Worm (Caenorhabditis elegans): Measurements from ENCODE around the gene B0280.7.

B0280.7 gene

ce11 chrIII:7096481-7096880, 15.2 kb downstream of the B0280.7 start:
- TF ChIP-seq ceh-36 (tag; optimal IDR thresholded peaks at IDR 0.05) (no peak), B0310.2 (tag; optimal IDR thresholded peaks at IDR 0.05) (no peak), ama-1 (optimal IDR thresholded peaks at IDR 0.05) (no peak), F13C5.2 (tag; optimal IDR thresholded peaks at IDR 0.05) (no peak), tbx-11 (GFP tag; IDR thresholded peaks at IDR 0.05) (no peak), hnd-1 (tag; optimal IDR thresholded peaks at IDR 0.05) (no peak), tbx-37 (GFP tag; conservative IDR thresholded peaks at IDR 0.05) (no peak), sea-1 (GFP tag; conservative IDR thresholded peaks at IDR 0.05) (no peak), tra-4 (tag; optimal IDR thresholded peaks at IDR 0.05) (no peak), hmbx-1 (tag; optimal IDR thresholded peaks at IDR 0.05) (no peak), pes-1 (GFP tag; IDR thresholded peaks at IDR 0.05) (no peak), ets-7 (tag; optimal IDR thresholded peaks at IDR 0.05) (no peak), flt-1 (GFP tag; IDR thresholded peaks at IDR 0.05) (no peak), aly-1 (tag; optimal IDR thresholded peaks at IDR 0.05) (no peak), scrt-1 (GFP tag; IDR thresholded peaks at IDR 0.05) (no peak), hmg-4 (GFP tag; optimal IDR thresholded peaks at IDR 0.05) (no peak)

- no peak for TF ChIP-seq hnd-1 (tag; optimal IDR thresholded peaks at IDR 0.05)
- TF ChIP-seq ceh-13 (GFP tag; optimal IDR thresholded peaks at IDR 0.05), result no peak
- TF ChIP-seq tbx-37 (GFP tag; conservative IDR thresholded peaks at IDR 0.05), result no peak
- TF ChIP-seq pes-1 (GFP tag; IDR thresholded peaks at IDR 0.05), result no peak
- no peak for TF ChIP-seq ama-1 (optimal IDR thresholded peaks at IDR 0.05)
- TF ChIP-seq aly-1 (tag; optimal IDR thresholded peaks at IDR 0.05), result no peak
- TF ChIP-seq hmg-4 (GFP tag; optimal IDR thresholded peaks at IDR 0.05), result no peak
- TF ChIP-seq sea-1 (GFP tag; conservative IDR thresholded peaks at IDR 0.05), result no peak
- no peak for TF ChIP-seq B0310.2 (tag; optimal IDR thresholded peaks at IDR 0.05)
Observed at ce11 chrIII:7095156-7095555, 16.5 kb downstream of the B0280.7 start, which contains the start of gene nhr-9. nhr-9 (plus strand) TSS chrIII:7095462.

DNA sequence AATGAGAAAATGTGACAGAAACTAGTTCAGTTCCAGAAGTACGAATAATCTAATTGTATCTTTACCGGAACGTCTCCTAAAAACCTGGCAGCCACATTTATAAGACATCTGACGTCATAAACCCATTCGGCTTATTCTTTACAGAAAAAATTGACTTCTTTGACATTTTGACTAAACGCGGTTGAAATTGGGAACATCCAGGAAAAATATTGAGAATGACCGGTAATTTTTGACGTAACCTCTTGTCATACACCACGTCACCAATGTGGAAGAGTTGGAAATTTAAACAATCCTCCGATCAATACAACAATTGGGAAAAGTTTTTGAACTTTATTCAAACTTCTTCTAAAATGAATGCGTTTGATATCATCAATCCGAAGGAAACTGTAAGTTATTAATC, 20.7 kb downstream of the B0280.7 start, which contains the start of gene ZK418.2:
ZK418.2 (plus strand) TSS at position 301 of the 400 bp plus-strand sequence.
- TF ChIP-seq tbx-11 (GFP tag; IDR thresholded peaks at IDR 0.05) (no peak), ama-1 (optimal IDR thresholded peaks at IDR 0.05) (no peak), ceh-36 (tag; optimal IDR thresholded peaks at IDR 0.05) (no peak), tbx-37 (GFP tag; conservative IDR thresholded peaks at IDR 0.05) (no peak), B0310.2 (tag; optimal IDR thresholded peaks at IDR 0.05) (no peak), hmbx-1 (tag; optimal IDR thresholded peaks at IDR 0.05) (no peak), hnd-1 (tag; optimal IDR thresholded peaks at IDR 0.05) (no peak), ceh-13 (GFP tag; optimal IDR thresholded peaks at IDR 0.05) (no peak), tra-4 (tag; optimal IDR thresholded peaks at IDR 0.05) (no peak), hmg-4 (GFP tag; optimal IDR thresholded peaks at IDR 0.05) (no peak)

ce11 chrIII:7090545-7090944, 21.1 kb downstream of the B0280.7 start, which contains the start of gene ZK418.10:
ZK418.10 (minus strand) TSS chrIII:7090692.
- TF ChIP-seq hmbx-1 (tag; optimal IDR thresholded peaks at IDR 0.05) (no peak), ets-7 (tag; optimal IDR thresholded peaks at IDR 0.05) (no peak), aly-1 (tag; optimal IDR thresholded peaks at IDR 0.05) (no peak), ama-1 (optimal IDR thresholded peaks at IDR 0.05) (no peak), flt-1 (GFP tag; IDR thresholded peaks at IDR 0.05) (no peak), tbx-37 (GFP tag; conservative IDR thresholded peaks at IDR 0.05) (no peak), tbx-11 (GFP tag; IDR thresholded peaks at IDR 0.05) (no peak), scrt-1 (GFP tag; IDR thresholded peaks at IDR 0.05) (no peak)

ce11 chrIII:7087691-7088323, 23.9 kb downstream of the B0280.7 start, which contains the start of gene fubl-2:
fubl-2 (minus strand) TSS chrIII:7087741.
- TF ChIP-seq tbx-11 (GFP tag; IDR thresholded peaks at IDR 0.05) (no peak), ceh-13 (GFP tag; optimal IDR thresholded peaks at IDR 0.05) (no peak), scrt-1 (GFP tag; IDR thresholded peaks at IDR 0.05) (no peak), ceh-36 (tag; optimal IDR thresholded peaks at IDR 0.05) (no peak), hmg-4 (GFP tag; optimal IDR thresholded peaks at IDR 0.05) (no peak), B0310.2 (tag; optimal IDR thresholded peaks at IDR 0.05) (no peak), tbx-37 (GFP tag; conservative IDR thresholded peaks at IDR 0.05) (peak; percentile 64; the same call in 1 of the 2 replicates), flt-1 (GFP tag; IDR thresholded peaks at IDR 0.05) (no peak)

DNA sequence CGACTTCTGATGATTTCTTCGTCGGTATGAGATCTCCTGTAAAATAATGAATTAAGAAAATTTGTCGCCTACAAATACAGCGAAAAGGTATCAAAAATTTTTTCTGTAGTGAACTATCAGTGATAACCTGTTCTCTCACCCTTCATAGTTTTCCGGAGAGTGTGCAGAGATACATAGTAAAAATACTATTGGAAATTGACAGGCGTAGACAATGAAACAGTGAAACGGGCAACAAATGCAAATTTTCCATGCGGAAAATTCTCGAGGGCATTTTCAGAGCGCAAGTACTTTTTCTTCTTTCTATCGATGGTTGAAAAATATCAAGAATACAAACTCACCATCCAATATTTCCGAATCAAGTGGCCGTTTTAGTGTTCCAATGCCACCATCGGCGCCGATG, 24.5 kb downstream of the B0280.7 start:
- TF ChIP-seq tra-4 (tag; optimal IDR thresholded peaks at IDR 0.05), result no peak
- TF ChIP-seq flt-1 (GFP tag; IDR thresholded peaks at IDR 0.05), result no peak
- TF ChIP-seq F13C5.2 (tag; optimal IDR thresholded peaks at IDR 0.05), result no peak
- no peak for TF ChIP-seq ama-1 (optimal IDR thresholded peaks at IDR 0.05)
- TF ChIP-seq ets-7 (tag; optimal IDR thresholded peaks at IDR 0.05), result no peak
- TF ChIP-seq ceh-36 (tag; optimal IDR thresholded peaks at IDR 0.05), result no peak
- TF ChIP-seq tbx-37 (GFP tag; conservative IDR thresholded peaks at IDR 0.05), result no peak
- TF ChIP-seq scrt-1 (GFP tag; IDR thresholded peaks at IDR 0.05), result no peak
- no peak for TF ChIP-seq hmbx-1 (tag; optimal IDR thresholded peaks at IDR 0.05)
- TF ChIP-seq hnd-1 (tag; optimal IDR thresholded peaks at IDR 0.05), result no peak
- TF ChIP-seq aly-1 (tag; optimal IDR thresholded peaks at IDR 0.05), result no peak

DNA sequence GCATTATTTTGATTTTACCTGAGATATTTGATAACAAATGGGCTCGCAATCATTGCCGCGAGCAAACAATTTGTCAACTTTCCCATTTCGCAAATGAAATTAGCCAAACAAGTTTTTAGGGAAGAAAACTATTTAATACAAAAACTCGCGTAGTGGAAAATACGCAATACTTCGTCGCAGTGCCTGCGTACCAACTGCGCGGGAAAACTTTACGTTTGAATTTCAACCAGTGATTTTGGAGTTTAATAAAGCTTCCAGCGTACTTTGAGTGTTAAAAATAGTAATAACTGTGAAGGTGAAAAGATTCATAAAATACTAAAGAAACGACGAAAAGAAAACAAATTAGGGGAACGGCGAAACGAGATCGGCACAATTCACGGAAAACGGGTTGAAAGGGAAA, 26.8 kb downstream of the B0280.7 start, which contains the start of gene tofu-7:
tofu-7 (minus strand) TSS at position 111 of the 400 bp plus-strand sequence.
- TF ChIP-seq scrt-1 (GFP tag; IDR thresholded peaks at IDR 0.05) (no peak), ets-7 (tag; optimal IDR thresholded peaks at IDR 0.05) (no peak)

- no peak for TF ChIP-seq ceh-36 (tag; optimal IDR thresholded peaks at IDR 0.05)
Observed at ce11 chrIII:7083106-7083505, 28.6 kb downstream of the B0280.7 start.
